Worm (Caenorhabditis elegans) whole organism, dauer: ENCODE measurements around the gene T25B9.2.

Experiments used
- unc-62 ChIP-seq: sonication (generic microtip); optimal IDR thresholded peaks from 2 replicates; lab custom pipeline; 2017; ENCODE audit warnings: missing biosample characterization, missing genetic modification reagents, missing genetic modification characterization

The T25B9.2 gene

DNA sequence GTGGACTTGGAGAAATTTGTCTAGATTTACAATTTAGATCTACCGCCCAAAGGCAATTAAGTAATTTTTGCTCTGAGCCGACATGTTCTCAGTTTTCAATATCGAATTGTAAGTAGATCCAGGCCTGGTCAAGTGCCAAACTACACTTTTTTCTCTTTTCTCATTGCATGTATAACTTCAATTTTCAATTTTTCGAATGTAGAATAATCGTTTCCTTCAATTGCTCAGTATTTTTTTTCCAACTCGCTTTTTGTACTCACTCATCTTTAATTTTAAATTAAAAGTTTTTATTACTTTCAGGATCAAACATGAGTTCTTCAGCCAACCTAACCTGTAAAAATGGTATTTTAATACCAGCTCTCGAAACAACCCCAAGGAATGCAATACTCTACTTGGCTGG, 35.3 kb downstream of the T25B9.2 start, which contains the start of gene ncx-3:
Gene ncx-3 (plus strand): TSS at position 301 of the 400 bp plus-strand sequence.
- TF ChIP-seq unc-62, result no peak

DNA sequence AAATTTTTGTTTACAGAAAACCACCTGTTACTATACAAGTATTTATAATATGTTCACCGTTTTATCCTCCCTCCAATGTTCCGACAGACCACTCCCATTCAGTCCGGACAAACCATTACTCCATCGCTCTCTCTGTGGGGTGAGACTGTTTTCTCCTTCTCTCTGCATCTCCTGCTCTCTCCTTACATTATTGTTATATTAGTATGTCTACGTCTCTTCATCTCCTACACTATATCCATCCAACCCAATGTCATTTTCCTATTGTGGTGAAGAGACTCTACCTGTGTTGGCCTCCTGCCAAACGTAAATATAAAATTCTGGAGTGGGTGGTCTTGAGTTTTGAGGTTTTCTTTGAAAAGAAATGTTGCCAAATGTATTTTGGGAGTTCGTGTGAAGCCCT, 37.0 kb downstream of the T25B9.2 start:
- no peak for TF ChIP-seq unc-62

DNA sequence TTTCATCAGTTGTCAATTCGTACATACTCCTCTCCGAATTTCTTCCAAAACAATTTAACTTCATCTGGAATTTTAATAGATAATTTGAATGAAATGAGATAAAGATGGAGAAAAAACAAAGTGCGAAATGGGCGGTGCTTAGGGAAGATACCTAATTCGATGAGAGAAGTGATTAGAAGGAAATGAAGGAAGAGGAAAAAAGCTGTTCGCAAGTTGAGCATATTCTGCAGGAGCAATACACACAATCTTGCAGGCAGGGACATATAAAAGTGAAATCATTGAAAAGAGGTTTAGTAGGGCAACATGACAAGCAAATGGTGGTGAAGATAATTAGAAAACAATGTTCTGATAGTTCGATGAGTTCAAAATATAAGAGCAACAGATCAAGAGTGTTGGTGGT, 39.9 kb downstream of the T25B9.2 start, which contains the start of gene glb-21:
Gene glb-21 (minus strand): TSS at position 66 of the 400 bp plus-strand sequence.
- no peak for TF ChIP-seq unc-62

DNA sequence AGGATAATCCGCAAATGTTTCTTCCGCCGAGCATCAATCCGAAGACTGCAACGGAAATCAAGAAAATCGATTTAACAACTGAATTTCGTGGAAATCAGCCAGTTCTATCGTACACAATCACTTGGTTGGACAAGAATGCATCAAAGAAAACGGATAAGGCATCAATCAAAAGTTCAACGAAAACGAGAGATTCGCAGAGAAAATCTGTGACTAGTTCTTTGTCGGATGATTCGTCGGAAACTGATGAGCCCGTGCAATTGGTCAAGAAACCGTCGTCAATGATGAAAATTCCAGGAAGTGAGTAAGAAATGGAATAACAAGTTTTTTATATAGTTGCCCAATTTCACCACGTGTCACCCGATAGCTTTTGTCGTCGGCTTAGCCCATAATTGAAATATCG, 45.5 kb downstream of the T25B9.2 start, which contains the start of gene R102.6:
Gene R102.6 (minus strand): TSS at position 101 of the 400 bp plus-strand sequence.
- no peak for TF ChIP-seq unc-62

DNA sequence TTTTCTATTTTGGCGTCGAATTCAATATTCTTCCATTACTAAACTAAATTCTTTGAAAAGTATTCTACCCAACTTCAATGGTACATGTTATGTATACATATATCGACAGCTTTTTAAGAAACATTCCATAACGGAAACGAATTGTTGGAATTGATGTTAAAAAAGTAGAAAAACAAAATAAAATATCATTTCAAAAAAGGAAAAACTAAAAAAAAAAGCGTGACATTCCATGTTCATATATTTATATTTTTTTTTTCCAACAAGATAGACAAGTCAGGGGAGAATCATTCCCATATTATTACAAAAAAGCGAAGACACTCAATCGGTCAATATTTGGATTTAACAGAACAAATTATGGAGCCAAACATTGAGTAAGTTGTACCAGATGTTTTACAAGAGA, 46.5 kb downstream of the T25B9.2 start, which contains the start of gene R102.10:
Gene R102.10 (plus strand): TSS at position 301 of the 400 bp plus-strand sequence.
- no peak for TF ChIP-seq unc-62

DNA sequence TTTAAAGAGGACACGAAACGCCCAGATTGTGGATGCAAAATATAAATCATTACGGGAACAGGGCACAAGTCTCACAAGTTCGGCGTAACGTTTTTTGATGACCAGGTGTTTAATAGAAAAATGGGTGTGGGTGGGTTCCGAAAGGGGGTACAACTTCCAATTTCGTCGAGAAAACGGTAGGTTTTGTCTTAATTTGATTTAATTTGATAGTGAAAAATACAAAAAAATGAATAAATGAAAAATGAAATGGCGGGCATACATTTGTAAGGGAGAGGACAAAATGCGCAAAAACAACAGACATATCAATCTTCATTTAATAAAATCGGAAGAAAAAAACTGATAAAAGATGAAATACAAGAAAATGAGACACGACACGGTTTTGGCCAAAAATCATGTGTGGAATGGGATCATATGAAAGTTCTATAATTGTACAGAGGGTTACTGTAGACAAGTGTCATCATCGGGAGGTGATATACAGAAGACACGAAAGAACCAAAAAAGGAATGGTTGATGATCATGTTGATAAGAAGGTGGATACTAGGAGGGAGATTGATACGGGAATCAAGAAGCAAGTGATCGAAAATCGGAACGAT, 49.7 kb downstream of the T25B9.2 start:
- no peak for TF ChIP-seq unc-62
